Fruit fly (Drosophila melanogaster): ENCODE measurements around the gene DIP-epsilon.

DIP-epsilon gene

dm6 chr2L:6350984-6351808 is 59.9 kb downstream of the DIP-epsilon start, which contains the start of gene CG9498 (continued):
- TF ChIP-seq Poxn (GFP tag; IDR thresholded peaks at IDR 0.05) (peak; percentile 75; the same call in 1 of the 2 replicates), Fer1 (GFP tag; optimal IDR thresholded peaks at IDR 0.05) (peak; percentile 94), dmrt99B (tag; optimal IDR thresholded peaks at IDR 0.05) (peak; percentile 93), MTF-1 (GFP tag; optimal IDR thresholded peaks at IDR 0.05; ENCODE audit: borderline replicate concordance) (no peak), CG1233 (GFP tag; optimal IDR thresholded peaks at IDR 0.05) (peak; percentile 57), hth (optimal IDR thresholded peaks at IDR 0.05) (no peak), CG13894 (tag; optimal IDR thresholded peaks at IDR 0.05) (peak; percentile 92), CG11504 (tag; optimal IDR thresholded peaks at IDR 0.05) (peak; percentile 84), Oaz (GFP tag; IDR thresholded peaks at IDR 0.05) (peak; percentile 64; the same call in 1 of the 2 replicates), fru (optimal IDR thresholded peaks at IDR 0.05) (no peak), crp (GFP tag; optimal IDR thresholded peaks at IDR 0.05) (no peak), al (GFP tag; IDR thresholded peaks at IDR 0.05) (peak; percentile 92), sna (GFP tag; IDR thresholded peaks at IDR 0.05; ENCODE audit: partially characterized antibody) (no peak), H2.0 (GFP tag; IDR thresholded peaks at IDR 0.05) (no peak), pan (optimal IDR thresholded peaks at IDR 0.05) (no peak), pan (GFP tag; optimal IDR thresholded peaks at IDR 0.05 in 1 of 2, IDR thresholded peaks at IDR 0.05 in 1 of 2) (peak in 1 of 2 experiments; percentile 86), ewg (GFP tag; optimal IDR thresholded peaks at IDR 0.05) (peak; percentile 36), scrt (GFP tag; optimal IDR thresholded peaks at IDR 0.05) (peak; percentile 80), abd-A (tag; optimal IDR thresholded peaks at IDR 0.05) (no peak), CG15479 (GFP tag; optimal IDR thresholded peaks at IDR 0.05) (no peak), tx (GFP tag; optimal IDR thresholded peaks at IDR 0.05) (no peak), slou (GFP tag; optimal IDR thresholded peaks at IDR 0.05) (peak; percentile 68), unc-4 (GFP tag; IDR thresholded peaks at IDR 0.05; ENCODE audit: partially characterized antibody) (no peak), CG15073 (GFP tag; optimal IDR thresholded peaks at IDR 0.05) (no peak), Hand (GFP tag; optimal IDR thresholded peaks at IDR 0.05) (peak; percentile 92), pita (GFP tag; optimal IDR thresholded peaks at IDR 0.05) (no peak), chinmo (GFP tag; IDR thresholded peaks at IDR 0.05; ENCODE audit: partially characterized antibody) (0 out of 4 replicates have a peak, but pooled peaks have one; percentile 63), CG8290 (GFP tag; optimal IDR thresholded peaks at IDR 0.05) (peak; percentile 21), CG8290 (tag; optimal IDR thresholded peaks at IDR 0.05) (peak in 1 of 2 experiments; percentile 9), Mrtf (GFP tag; IDR thresholded peaks at IDR 0.05) (no peak), CG18262 (tag; optimal IDR thresholded peaks at IDR 0.05) (peak; percentile 83), Deaf1 (tag; optimal IDR thresholded peaks at IDR 0.05) (peak; percentile 56), CG3726 (GFP tag; IDR thresholded peaks at IDR 0.05) (0 out of 3 replicates have a peak, but pooled peaks have one; percentile 49), chm (GFP tag; IDR thresholded peaks at IDR 0.05) (peak; percentile 37; the same call in 1 of the 2 replicates), CG4854 (GFP tag; optimal IDR thresholded peaks at IDR 0.05) (no peak), CG1603 (tag; optimal IDR thresholded peaks at IDR 0.05) (no peak), lilli (GFP tag; optimal IDR thresholded peaks at IDR 0.05) (peak; percentile 67), BEAF-32 (GFP tag; optimal IDR thresholded peaks at IDR 0.05) (no peak), bcd (GFP tag; optimal IDR thresholded peaks at IDR 0.05) (peak; percentile 73), Nf-YC (tag; optimal IDR thresholded peaks at IDR 0.05) (peak; percentile 76), cad (GFP tag; optimal IDR thresholded peaks at IDR 0.05) (no peak), CG1024 (GFP tag; IDR thresholded peaks at IDR 0.05) (no peak), D (optimal IDR thresholded peaks at IDR 0.05) (no peak), D (GFP tag; optimal IDR thresholded peaks at IDR 0.05) (peak; percentile 51), CG13624 (GFP tag; optimal IDR thresholded peaks at IDR 0.05) (no peak), bsh (GFP tag; optimal IDR thresholded peaks at IDR 0.05) (peak in 1 of 2 experiments; percentile 53), GATAe (GFP tag; conservative IDR thresholded peaks at IDR 0.05) (peak; percentile 34; the same call in 1 of the 2 replicates), eve (GFP tag; optimal IDR thresholded peaks at IDR 0.05) (no peak), ac (GFP tag; optimal IDR thresholded peaks at IDR 0.05) (no peak)
